Worm (Caenorhabditis elegans) whole organism, L2 larva: Measurements from ENCODE around the gene srab-6.

ENCODE experiments used
- C34F6.9 ChIP-seq: fragments of 150-350 bp; optimal IDR thresholded peaks from 2 replicates; lab custom pipeline; 2014; ENCODE audit warnings: missing biosample characterization, missing genetic modification characterization
- F13H6.1 ChIP-seq: sonication (generic microtip); optimal IDR thresholded peaks from 2 replicates; lab custom pipeline; 2016; ENCODE audit warnings: missing genetic modification characterization, missing compliant biosample characterization
- Y55F3AM.14 ChIP-seq: fragments of 200-800 bp; sonication (Bioruptor generic); optimal IDR thresholded peaks from 2 replicates; lab custom pipeline; 2018; ENCODE audit warnings: mild to moderate bottlenecking, missing genetic modification characterization, missing compliant biosample characterization
- alr-1 ChIP-seq: fragments of 150-350 bp; optimal IDR thresholded peaks from 2 replicates; lab custom pipeline; 2014; ENCODE audit warnings: missing biosample characterization, missing genetic modification characterization
- aly-2 ChIP-seq: fragments of 150-350 bp; optimal IDR thresholded peaks from 2 replicates; lab custom pipeline; 2014; ENCODE audit warnings: missing biosample characterization, missing genetic modification characterization
- ama-1 ChIP-seq: fragments of 150-350 bp; optimal IDR thresholded peaks from 2 replicates; lab custom pipeline; 2018; ENCODE audit warnings: inconsistent platforms
- blmp-1 ChIP-seq: sonication (generic microtip); optimal IDR thresholded peaks from 2 replicates; lab custom pipeline; 2017; ENCODE audit warnings: missing genetic modification characterization, mild to moderate bottlenecking, missing compliant biosample characterization, antibody characterized with exemption, moderate library complexity; ENCODE audit not compliant: insufficient read depth
- ceh-16 ChIP-seq: fragments of 150-350 bp; optimal IDR thresholded peaks from 2 replicates; lab custom pipeline; 2014; ENCODE audit warnings: missing biosample characterization, missing genetic modification characterization
- ceh-82 ChIP-seq: fragments of 150-350 bp; optimal IDR thresholded peaks from 2 replicates; lab custom pipeline; 2014; ENCODE audit warnings: missing biosample characterization, missing genetic modification characterization
- crh-2 ChIP-seq: sonication (generic microtip); optimal IDR thresholded peaks from 2 replicates; lab custom pipeline; 2017; ENCODE audit warnings: missing biosample characterization, missing genetic modification characterization
- dmd-4 ChIP-seq: sonication (generic microtip); optimal IDR thresholded peaks from 2 replicates; lab custom pipeline; 2017; ENCODE audit warnings: missing biosample characterization, missing genetic modification characterization
- egl-27 ChIP-seq: sonication (generic microtip); optimal IDR thresholded peaks from 3 replicates; lab custom pipeline; 2017; ENCODE audit warnings: missing biosample characterization, missing genetic modification reagents, missing genetic modification characterization
- elt-1 ChIP-seq: fragments of 150-350 bp; optimal IDR thresholded peaks from 2 replicates; lab custom pipeline; 2014; ENCODE audit warnings: missing biosample characterization, missing genetic modification characterization
- fos-1 ChIP-seq: fragments of 150-350 bp; optimal IDR thresholded peaks from 2 replicates; lab custom pipeline; 2014; ENCODE audit warnings: missing biosample characterization, missing genetic modification characterization
- gmeb-1 ChIP-seq: fragments of 150-350 bp; optimal IDR thresholded peaks from 2 replicates; lab custom pipeline; 2014; ENCODE audit warnings: missing biosample characterization, missing genetic modification characterization
- lin-13 ChIP-seq: fragments of 150-350 bp; optimal IDR thresholded peaks from 2 replicates; lab custom pipeline; 2014; ENCODE audit warnings: missing biosample characterization, missing genetic modification reagents, missing genetic modification characterization
- lin-39 ChIP-seq: fragments of 150-350 bp; optimal IDR thresholded peaks from 2 replicates; lab custom pipeline; 2014; ENCODE audit warnings: missing biosample characterization, missing genetic modification reagents, missing genetic modification characterization
- lsy-2 ChIP-seq, 2 experiments: fragments of 150-350 bp in 1 of 2; sonication (generic microtip) in 1 of 2; optimal IDR thresholded peaks; 2 replicates each; lab custom pipeline; 2014 to 2017; ENCODE audit warnings: missing biosample characterization in 2 of 2, missing genetic modification characterization in 2 of 2
- mab-5 ChIP-seq: fragments of 150-350 bp; optimal IDR thresholded peaks from 2 replicates; lab custom pipeline; 2014; ENCODE audit warnings: missing biosample characterization, missing genetic modification characterization
- mdl-1 ChIP-seq, 2 experiments: fragments of 150-350 bp in 1 of 2; sonication (generic microtip) in 1 of 2; optimal IDR thresholded peaks; 2 replicates each; lab custom pipeline; 2017; ENCODE audit warnings: missing biosample characterization in 2 of 2, missing genetic modification characterization in 2 of 2
- nhr-10 ChIP-seq: sonication (generic microtip); optimal IDR thresholded peaks from 2 replicates; lab custom pipeline; 2017; ENCODE audit warnings: missing biosample characterization, missing genetic modification characterization
- nhr-11 ChIP-seq: fragments of 150-350 bp; optimal IDR thresholded peaks from 2 replicates; lab custom pipeline; 2014; ENCODE audit warnings: missing biosample characterization, missing genetic modification characterization
- nhr-12 ChIP-seq: fragments of 150-350 bp; optimal IDR thresholded peaks from 2 replicates; lab custom pipeline; 2014; ENCODE audit warnings: missing biosample characterization, missing genetic modification characterization
- nhr-129 ChIP-seq: fragments of 150-350 bp; optimal IDR thresholded peaks from 2 replicates; lab custom pipeline; 2014; ENCODE audit warnings: missing biosample characterization, missing genetic modification characterization
- nhr-21 ChIP-seq: fragments of 150-350 bp; optimal IDR thresholded peaks from 2 replicates; lab custom pipeline; 2014; ENCODE audit warnings: missing biosample characterization, missing genetic modification characterization
- nhr-237 ChIP-seq: fragments of 150-350 bp; optimal IDR thresholded peaks from 2 replicates; lab custom pipeline; 2014; ENCODE audit warnings: missing biosample characterization, missing genetic modification characterization
- nhr-25 ChIP-seq: fragments of 150-350 bp; sonication (generic microtip); optimal IDR thresholded peaks from 3 replicates; lab custom pipeline; 2014; ENCODE audit warnings: missing biosample characterization, missing genetic modification characterization
- nhr-6 ChIP-seq: fragments of 150-350 bp; optimal IDR thresholded peaks from 2 replicates; lab custom pipeline; 2014; ENCODE audit warnings: missing biosample characterization, missing genetic modification characterization
- nhr-77 ChIP-seq: fragments of 150-350 bp; optimal IDR thresholded peaks from 2 replicates; lab custom pipeline; 2014; ENCODE audit warnings: missing biosample characterization, missing genetic modification characterization
- peb-1 ChIP-seq: fragments of 150-350 bp; optimal IDR thresholded peaks from 2 replicates; lab custom pipeline; 2014; ENCODE audit warnings: missing biosample characterization, missing genetic modification characterization
- skn-1 ChIP-seq: sonication (generic microtip); optimal IDR thresholded peaks from 2 replicates; lab custom pipeline; 2017; ENCODE audit warnings: missing biosample characterization, missing genetic modification characterization
- sma-3 ChIP-seq: sonication (generic microtip); optimal IDR thresholded peaks from 2 replicates; lab custom pipeline; 2016; ENCODE audit warnings: missing genetic modification reagents, missing genetic modification characterization, missing compliant biosample characterization
- sma-9 ChIP-seq, 2 experiments: fragments of 150-350 bp in 1 of 2; sonication (generic microtip) in 1 of 2; optimal IDR thresholded peaks; 2 replicates each; lab custom pipeline; 2014 to 2016; ENCODE audit warnings: missing genetic modification characterization in 2 of 2, mild to moderate bottlenecking in 1 of 2, missing biosample characterization in 1 of 2, missing compliant biosample characterization in 1 of 2, missing genetic modification reagents in 1 of 2, moderate library complexity in 1 of 2
- snpc-4 ChIP-seq: fragments of 150-350 bp; optimal IDR thresholded peaks from 2 replicates; lab custom pipeline; 2014; ENCODE audit warnings: missing biosample characterization, missing genetic modification characterization
- unc-39 ChIP-seq: fragments of 150-350 bp; optimal IDR thresholded peaks from 2 replicates; lab custom pipeline; 2014; ENCODE audit warnings: missing biosample characterization, missing genetic modification characterization
- unc-55 ChIP-seq: fragments of 150-350 bp; sonication (generic microtip); optimal IDR thresholded peaks from 3 replicates; lab custom pipeline; 2014; ENCODE audit warnings: missing biosample characterization, missing genetic modification reagents, missing genetic modification characterization
- unc-62 ChIP-seq: fragments of 150-350 bp; optimal IDR thresholded peaks from 2 replicates; lab custom pipeline; 2014; ENCODE audit warnings: missing biosample characterization, missing genetic modification reagents, missing genetic modification characterization
- ztf-11 ChIP-seq: sonication (generic microtip); optimal IDR thresholded peaks from 2 replicates; lab custom pipeline; 2017; ENCODE audit warnings: missing biosample characterization, missing genetic modification characterization
- ztf-4 ChIP-seq: fragments of 150-350 bp; optimal IDR thresholded peaks from 2 replicates; lab custom pipeline; 2014; ENCODE audit warnings: missing biosample characterization, missing genetic modification characterization

srab-6 gene

ce11 chrV:3194952-3195450, 43.2 kb upstream of the srab-6 start, which contains the start of gene Y73C8B.2:
Y73C8B.2 (minus strand) TSS chrV:3195002.
- TF ChIP-seq nhr-21 (tag; lab: Kevin White, UChicago) (peak; percentile 1), gmeb-1 (tag; lab: Kevin White, UChicago) (peak; percentile 7), nhr-77 (tag; lab: Kevin White, UChicago) (no peak), skn-1 (tag; lab: Kevin White, UChicago) (no peak), nhr-237 (tag; lab: Kevin White, UChicago) (no peak), mdl-1 (tag; optimal IDR thresholded peaks at IDR 0.05; lab: Kevin White, UChicago) (no peak), sma-9 (GFP tag; optimal IDR thresholded peaks at IDR 0.05; lab: Kevin White, UChicago) (no peak), sma-9 (tag; optimal IDR thresholded peaks at IDR 0.05; lab: Kevin White, UChicago) (no peak), snpc-4 (tag; lab: Kevin White, UChicago) (no peak), nhr-129 (tag; lab: Kevin White, UChicago) (peak; percentile 39), ama-1 (lab: Kevin White, UChicago) (no peak), mab-5 (tag; lab: Kevin White, UChicago) (no peak), fos-1 (peak; percentile 70), lsy-2 (tag; optimal IDR thresholded peaks at IDR 0.05; lab: Kevin White, UChicago) (peak in 1 of 2 experiments; percentile 62), dmd-4 (tag; lab: Kevin White, UChicago) (no peak), nhr-10 (no peak), blmp-1 (tag; lab: Kevin White, UChicago) (no peak), crh-2 (tag; lab: Kevin White, UChicago) (peak; percentile 27), F13H6.1 (tag; lab: Kevin White, UChicago) (peak; percentile 27), ceh-82 (tag; lab: Kevin White, UChicago) (no peak), alr-1 (tag; lab: Kevin White, UChicago) (no peak), egl-27 (tag; lab: Kevin White, UChicago) (no peak), Y55F3AM.14 (GFP tag; lab: Kevin White, UChicago) (no peak), unc-55 (GFP tag; lab: Kevin White, UChicago) (peak; percentile 20), lin-13 (GFP tag; lab: Kevin White, UChicago) (no peak), lin-39 (tag; lab: Kevin White, UChicago) (no peak), nhr-25 (tag; lab: Kevin White, UChicago) (peak; percentile 54), ztf-4 (peak; percentile 0), C34F6.9 (peak; percentile 54), nhr-6 (tag; lab: Kevin White, UChicago) (no peak)

ce11 chrV:3193091-3193608, 41.4 kb upstream of the srab-6 start, which contains the start of the genes Y73C8B.3 and Y73C8B.9:
Y73C8B.3 (minus strand) TSS chrV:3193237.
Y73C8B.9 (plus strand) TSS chrV:3193558.
- no peak for TF ChIP-seq nhr-237 (tag; lab: Kevin White, UChicago)
- TF ChIP-seq nhr-6 (tag; lab: Kevin White, UChicago), result no peak
- TF ChIP-seq F13H6.1 (tag; lab: Kevin White, UChicago), result peak; percentile 7
- peak; percentile 43 for TF ChIP-seq gmeb-1 (tag; lab: Kevin White, UChicago)
- TF ChIP-seq nhr-25 (tag; lab: Kevin White, UChicago), result peak; percentile 24
- no peak for TF ChIP-seq ama-1 (lab: Kevin White, UChicago)
- no peak for TF ChIP-seq aly-2 (tag; lab: Kevin White, UChicago)
- TF ChIP-seq sma-3 (GFP tag; lab: Kevin White, UChicago), result peak; percentile 22
- peak; percentile 15 for TF ChIP-seq crh-2 (tag; lab: Kevin White, UChicago)
- no peak for TF ChIP-seq nhr-11
- TF ChIP-seq fos-1, result peak; percentile 14
- TF ChIP-seq elt-1 (tag; lab: Kevin White, UChicago), result no peak
- peak; percentile 77 for TF ChIP-seq sma-9 (GFP tag; optimal IDR thresholded peaks at IDR 0.05; lab: Kevin White, UChicago)
- TF ChIP-seq sma-9 (tag; optimal IDR thresholded peaks at IDR 0.05; lab: Kevin White, UChicago), result no peak
- TF ChIP-seq nhr-21 (tag; lab: Kevin White, UChicago), result peak; percentile 18

DNA sequence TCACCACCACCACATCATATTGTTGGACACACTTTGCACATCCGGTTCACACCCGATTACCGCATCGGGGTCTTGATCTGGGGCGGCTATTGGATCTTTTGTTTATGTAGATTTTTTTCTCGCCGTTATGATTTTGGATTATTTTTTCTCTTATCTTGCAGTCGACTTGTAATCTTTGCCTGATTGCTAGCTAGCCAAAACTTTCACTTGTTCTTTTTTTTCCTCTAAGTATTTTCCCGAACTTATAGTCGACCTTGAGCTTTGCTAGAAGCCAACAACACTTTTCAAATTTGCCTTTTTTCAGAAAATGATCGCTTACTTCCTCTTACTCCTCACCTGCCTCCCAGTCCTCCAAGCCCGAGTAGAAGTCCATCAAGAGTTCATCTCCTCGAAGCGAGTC, 36.3 kb upstream of the srab-6 start, which contains the start of gene lag-2:
Gene lag-2, plus strand, starts transcription at position 301 of the 400 bp plus-strand sequence.
- TF ChIP-seq fos-1 (no peak), peb-1 (tag; lab: Kevin White, UChicago) (no peak)

DNA sequence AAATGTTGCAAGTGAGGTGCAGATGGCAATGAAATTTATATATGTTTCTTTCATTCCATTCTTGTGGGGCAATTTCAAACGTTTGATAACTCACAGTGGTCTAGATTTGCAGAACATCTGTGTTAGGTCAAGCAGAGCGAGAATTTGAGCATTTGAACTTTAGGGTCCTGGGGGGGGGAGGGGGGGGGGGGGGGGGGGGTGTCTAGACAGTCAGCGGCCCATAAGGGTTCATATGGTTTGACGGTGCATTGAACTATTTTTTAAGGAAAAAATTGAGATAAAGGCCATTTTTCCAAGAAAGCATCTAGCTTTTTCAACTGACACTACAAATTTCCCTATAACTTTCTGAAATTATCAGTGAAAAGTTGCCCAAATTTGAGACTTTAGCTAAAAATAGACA, 34.1 kb upstream of the srab-6 start:
- TF ChIP-seq unc-62 (GFP tag; lab: Kevin White, UChicago), result no peak
- no peak for TF ChIP-seq lin-13 (GFP tag; lab: Kevin White, UChicago)
- TF ChIP-seq crh-2 (tag; lab: Kevin White, UChicago), result no peak
- TF ChIP-seq elt-1 (tag; lab: Kevin White, UChicago), result no peak
- no peak for TF ChIP-seq sma-3 (GFP tag; lab: Kevin White, UChicago)
- no peak for TF ChIP-seq fos-1
- TF ChIP-seq nhr-237 (tag; lab: Kevin White, UChicago), result no peak
- TF ChIP-seq nhr-12 (tag; lab: Kevin White, UChicago), result no peak
- no peak for TF ChIP-seq aly-2 (tag; lab: Kevin White, UChicago)
- no peak for TF ChIP-seq nhr-25 (tag; lab: Kevin White, UChicago)
- TF ChIP-seq unc-55 (GFP tag; lab: Kevin White, UChicago), result no peak
- TF ChIP-seq ceh-16 (tag; lab: Kevin White, UChicago), result no peak
- no peak for TF ChIP-seq ztf-11 (tag; lab: Kevin White, UChicago)
- TF ChIP-seq unc-39 (tag; lab: Kevin White, UChicago), result no peak
